Worm (Caenorhabditis elegans): ENCODE data around the gene irld-51.

- no peak for TF ChIP-seq nhr-6 (tag; optimal IDR thresholded peaks at IDR 0.05)
- TF ChIP-seq ama-1 (optimal IDR thresholded peaks at IDR 0.05) = no peak
- no peak for TF ChIP-seq nhr-237 (tag; optimal IDR thresholded peaks at IDR 0.05)
- no peak for TF ChIP-seq ztf-4 (tag; optimal IDR thresholded peaks at IDR 0.05)
- TF ChIP-seq ZK546.5 (tag; optimal IDR thresholded peaks at IDR 0.05) = no peak
- TF ChIP-seq egl-27 (tag; optimal IDR thresholded peaks at IDR 0.05) = no peak
- TF ChIP-seq ztf-11 (tag; optimal IDR thresholded peaks at IDR 0.05) = no peak
- TF ChIP-seq unc-62 (GFP tag; optimal IDR thresholded peaks at IDR 0.05) = no peak
- no peak for TF ChIP-seq lsy-2 (tag; optimal IDR thresholded peaks at IDR 0.05)
- TF ChIP-seq lin-39 (tag; optimal IDR thresholded peaks at IDR 0.05) = no peak
- TF ChIP-seq mdl-1 (tag; optimal IDR thresholded peaks at IDR 0.05) = no peak
- no peak for TF ChIP-seq lin-13 (GFP tag; optimal IDR thresholded peaks at IDR 0.05)
- no peak for TF ChIP-seq unc-55 (GFP tag; optimal IDR thresholded peaks at IDR 0.05)
These were observed 33.5 kb upstream of the irld-51 start for ce11 chrII:2985935-2986498.

All from whole organism, L2 larva.